Fruit fly (Drosophila melanogaster) whole organism, embryonic: ENCODE measurements around the gene ATP7.

Experiments used
- ATbp ChIP-seq: fragments of 200-800 bp; sonication (Bioruptor generic); optimal IDR thresholded peaks from 2 replicates; lab custom pipeline; 2017; ENCODE audit warnings: missing biosample characterization, mild to moderate bottlenecking, missing genetic modification characterization, missing genetic modification reagents
- CG10147 ChIP-seq: fragments of 200-800 bp; sonication (Bioruptor generic); optimal IDR thresholded peaks from 2 replicates; lab custom pipeline; 2019; ENCODE audit warnings: missing biosample characterization, mild to moderate bottlenecking, missing genetic modification characterization, moderate library complexity
- CG11504 ChIP-seq: fragments of 200-800 bp; sonication (Bioruptor generic); optimal IDR thresholded peaks from 3 replicates; lab custom pipeline; 2019; ENCODE audit warnings: missing biosample characterization, mild to moderate bottlenecking, missing genetic modification characterization, moderate library complexity
- CG12071 ChIP-seq: fragments of 200-800 bp; sonication (Bioruptor generic); optimal IDR thresholded peaks from 3 replicates; lab custom pipeline; 2018; ENCODE audit warnings: missing biosample characterization, mild to moderate bottlenecking, missing genetic modification characterization
- CG12104 ChIP-seq: fragments of 200-800 bp; sonication (Bioruptor generic); optimal IDR thresholded peaks from 3 replicates; lab custom pipeline; 2016; ENCODE audit warnings: missing biosample characterization, missing genetic modification characterization
- CG12391 ChIP-seq: fragments of 200-800 bp; sonication (Bioruptor generic); optimal IDR thresholded peaks from 3 replicates; lab custom pipeline; 2018; ENCODE audit warnings: missing biosample characterization, mild to moderate bottlenecking, missing genetic modification characterization, moderate library complexity
- CG12659 ChIP-seq: fragments of 200-800 bp; sonication (Bioruptor generic); optimal IDR thresholded peaks from 3 replicates; lab custom pipeline; 2017; ENCODE audit warnings: mild to moderate bottlenecking, missing biosample characterization, missing genetic modification reagents, missing genetic modification characterization
- CG17328 ChIP-seq: fragments of 200-800 bp; sonication (Bioruptor generic); IDR thresholded peaks from 2 replicates; pipeline ENCODE4 v1.3.6; 2022; ENCODE audit warnings: missing biosample characterization, missing genetic modification characterization
- CG17359 ChIP-seq: fragments of 200-800 bp; sonication (Bioruptor generic); optimal IDR thresholded peaks from 3 replicates; lab custom pipeline; 2018; ENCODE audit warnings: missing biosample characterization, mild to moderate bottlenecking, missing genetic modification characterization, moderate library complexity
- CG17568 ChIP-seq: fragments of 200-800 bp; sonication (Bioruptor generic); optimal IDR thresholded peaks from 2 replicates; lab custom pipeline; 2018; ENCODE audit warnings: missing biosample characterization, mild to moderate bottlenecking, missing genetic modification characterization, moderate library complexity
- CG32532 ChIP-seq: fragments of 200-800 bp; sonication (Bioruptor generic); IDR thresholded peaks from 2 replicates; pipeline ENCODE4 v1.3.6; 2022; ENCODE audit warnings: missing biosample characterization, missing genetic modification characterization
- CG32772 ChIP-seq: fragments of 200-800 bp; sonication (Bioruptor generic); IDR thresholded peaks from 2 replicates; pipeline ENCODE4 v1.3.6; 2022; ENCODE audit warnings: missing biosample characterization, missing genetic modification characterization
- CG3281 ChIP-seq: fragments of 200-800 bp; sonication (Bioruptor generic); optimal IDR thresholded peaks from 3 replicates; lab custom pipeline; 2017; ENCODE audit warnings: missing biosample characterization, mild to moderate bottlenecking, missing genetic modification characterization
- CG34224 ChIP-seq: fragments of 200-800 bp; sonication (Bioruptor generic); IDR thresholded peaks from 3 replicates; pipeline ENCODE4 v1.3.6; 2022; ENCODE audit warnings: missing biosample characterization, missing genetic modification characterization; ENCODE audit not compliant: partially characterized antibody
- CG3726 ChIP-seq: fragments of 200-800 bp; sonication (Bioruptor generic); IDR thresholded peaks from 3 replicates; pipeline ENCODE4, ENCODE4 v1.3.6; 2022; ENCODE audit warnings: missing biosample characterization, missing genetic modification characterization
- CG6689 ChIP-seq: fragments of 200-800 bp; sonication (Bioruptor generic); IDR thresholded peaks from 2 replicates; pipeline ENCODE4 v1.3.6; 2022; ENCODE audit warnings: missing biosample characterization, missing genetic modification characterization
- CG7839 ChIP-seq: fragments of 200-800 bp; sonication (Bioruptor generic); optimal IDR thresholded peaks from 3 replicates; lab custom pipeline; 2018; ENCODE audit warnings: missing biosample characterization, mild to moderate bottlenecking, missing genetic modification characterization, moderate library complexity
- CG8290 ChIP-seq, 3 experiments: fragments of 200-800 bp; sonication (Bioruptor generic); optimal IDR thresholded peaks; 2 replicates each; lab custom pipeline; 2016 to 2019; ENCODE audit warnings: missing biosample characterization in 3 of 3, missing genetic modification characterization in 3 of 3, mild to moderate bottlenecking in 2 of 3, moderate library complexity in 1 of 3
- CG8359 ChIP-seq: fragments of 200-800 bp; sonication (Bioruptor generic); optimal IDR thresholded peaks from 2 replicates; lab custom pipeline; 2017; ENCODE audit warnings: missing biosample characterization, mild to moderate bottlenecking, missing genetic modification characterization, borderline replicate concordance
- CG9932 ChIP-seq: fragments of 200-800 bp; sonication (Bioruptor generic); IDR thresholded peaks from 2 replicates; pipeline ENCODE4 v1.3.6; 2022; ENCODE audit warnings: missing biosample characterization, missing genetic modification characterization
- Ets97D ChIP-seq: fragments of 200-800 bp; sonication (Bioruptor generic); optimal IDR thresholded peaks from 3 replicates; lab custom pipeline; 2016; ENCODE audit warnings: missing biosample characterization, missing genetic modification characterization
- Fer3 ChIP-seq: fragments of 200-800 bp; sonication (Bioruptor generic); optimal IDR thresholded peaks from 2 replicates; lab custom pipeline; 2018; ENCODE audit warnings: missing biosample characterization, mild to moderate bottlenecking, missing genetic modification characterization, moderate library complexity
- Gug ChIP-seq: fragments of 200-800 bp; sonication (Bioruptor generic); IDR thresholded peaks from 4 replicates; pipeline ENCODE4 v1.3.6; 2022; ENCODE audit warnings: missing biosample characterization, missing genetic modification characterization
- Hr39 ChIP-seq: fragments of >200 bp; optimal IDR thresholded peaks from 2 replicates; lab custom pipeline; 2017
- Hsf ChIP-seq: fragments of 200-800 bp; sonication (Bioruptor generic); optimal IDR thresholded peaks from 3 replicates; lab custom pipeline; 2016; ENCODE audit warnings: missing biosample characterization, missing genetic modification characterization
- Lpt ChIP-seq: fragments of >200 bp; optimal IDR thresholded peaks from 2 replicates; lab custom pipeline; 2018; ENCODE audit warnings: missing biosample characterization, missing genetic modification characterization
- Opbp ChIP-seq: fragments of 200-800 bp; sonication (Bioruptor generic); IDR thresholded peaks from 3 replicates; pipeline ENCODE4 v1.3.6; 2022; ENCODE audit warnings: missing biosample characterization, missing genetic modification characterization; ENCODE audit not compliant: partially characterized antibody
- Trl ChIP-seq, 3 experiments: fragments of >200 bp in 2 of 3; fragments of 200-800 bp in 1 of 3; sonication (Bioruptor generic) in 1 of 3; optimal IDR thresholded peaks; 2 replicates in 1 of 3; 3 replicates in 2 of 3; lab custom pipeline; 2016 to 2017; ENCODE audit warnings: missing biosample characterization in 1 of 3, missing genetic modification characterization in 1 of 3
- YL-1 ChIP-seq: fragments of 200-800 bp; sonication (Bioruptor generic); optimal IDR thresholded peaks from 3 replicates; lab custom pipeline; 2017; ENCODE audit warnings: missing biosample characterization, mild to moderate bottlenecking, missing genetic modification characterization
- abd-A ChIP-seq: fragments of 200-800 bp; sonication (Bioruptor generic); optimal IDR thresholded peaks from 3 replicates; lab custom pipeline; 2019; ENCODE audit warnings: missing biosample characterization, mild to moderate bottlenecking, missing genetic modification characterization, moderate library complexity
- ara ChIP-seq: fragments of 200-800 bp; sonication (Bioruptor generic); IDR thresholded peaks from 2 replicates; pipeline ENCODE4 v1.3.6; 2022; ENCODE audit warnings: missing biosample characterization, missing genetic modification characterization
- croc ChIP-seq: fragments of 200-800 bp; sonication (Bioruptor generic); conservative IDR thresholded peaks from 3 replicates; pipeline ENCODE4 v1.3.6; 2022; ENCODE audit warnings: missing biosample characterization, missing genetic modification characterization
- da ChIP-seq: fragments of 200-800 bp; sonication (Bioruptor generic); optimal IDR thresholded peaks from 2 replicates; lab custom pipeline; 2016; ENCODE audit warnings: missing biosample characterization, missing genetic modification characterization
- ewg ChIP-seq: fragments of 200-800 bp; sonication (Bioruptor generic); optimal IDR thresholded peaks from 3 replicates; lab custom pipeline; 2017; ENCODE audit warnings: mild to moderate bottlenecking, missing biosample characterization, missing genetic modification reagents, missing genetic modification characterization
- fd3F ChIP-seq: fragments of 200-800 bp; sonication (Bioruptor generic); optimal IDR thresholded peaks from 2 replicates; lab custom pipeline; 2018; ENCODE audit warnings: missing biosample characterization, mild to moderate bottlenecking, missing genetic modification characterization, moderate library complexity
- fru ChIP-seq: fragments of >200 bp; optimal IDR thresholded peaks from 2 replicates; lab custom pipeline; 2017
- insv ChIP-seq, 2 experiments: fragments of 200-800 bp; sonication (Bioruptor generic); optimal IDR thresholded peaks; 3 replicates each; lab custom pipeline; 2016 to 2018; ENCODE audit warnings: missing biosample characterization in 2 of 2, missing genetic modification characterization in 2 of 2
- lab ChIP-seq: fragments of 200-800 bp; sonication (Bioruptor generic); optimal IDR thresholded peaks from 3 replicates; lab custom pipeline; 2017; ENCODE audit warnings: missing biosample characterization, missing genetic modification characterization, mild to moderate bottlenecking, moderate library complexity, missing genetic modification reagents
- nerfin-1 ChIP-seq: fragments of 200-800 bp; sonication (Bioruptor generic); optimal IDR thresholded peaks from 3 replicates; lab custom pipeline; 2019; ENCODE audit warnings: missing biosample characterization, mild to moderate bottlenecking, missing genetic modification characterization, moderate library complexity
- nom ChIP-seq: fragments of 200-800 bp; sonication (Bioruptor generic); optimal IDR thresholded peaks from 2 replicates; lab custom pipeline; 2017; ENCODE audit warnings: missing biosample characterization, missing genetic modification characterization, mild to moderate bottlenecking, moderate library complexity, missing genetic modification reagents
- otp ChIP-seq: fragments of 200-800 bp; sonication (Bioruptor generic); IDR thresholded peaks from 3 replicates; pipeline ENCODE4, ENCODE4 v1.3.6; 2022; ENCODE audit warnings: missing biosample characterization, missing genetic modification characterization
- run ChIP-seq: fragments of 200-800 bp; sonication (Bioruptor generic); optimal IDR thresholded peaks from 3 replicates; lab custom pipeline; 2018; ENCODE audit warnings: missing biosample characterization, mild to moderate bottlenecking, missing genetic modification characterization
- scrt ChIP-seq: fragments of 200-800 bp; sonication (Bioruptor generic); optimal IDR thresholded peaks from 2 replicates; lab custom pipeline; 2018; ENCODE audit warnings: missing biosample characterization, mild to moderate bottlenecking, missing genetic modification characterization, moderate library complexity
- sob ChIP-seq: fragments of 200-800 bp; sonication (Bioruptor generic); IDR thresholded peaks from 2 replicates; pipeline ENCODE4 v1.3.6; 2022; ENCODE audit warnings: missing biosample characterization, missing genetic modification characterization
- tap ChIP-seq: fragments of 200-800 bp; optimal IDR thresholded peaks from 3 replicates; lab custom pipeline; 2019; ENCODE audit warnings: missing biosample characterization, mild to moderate bottlenecking, missing genetic modification characterization, moderate library complexity
- tin ChIP-seq: fragments of 200-800 bp; sonication (Bioruptor generic); optimal IDR thresholded peaks from 3 replicates; lab custom pipeline; 2016; ENCODE audit warnings: missing biosample characterization, missing genetic modification characterization
- tna ChIP-seq: fragments of 200-800 bp; sonication (Bioruptor generic); IDR thresholded peaks from 2 replicates; pipeline ENCODE4 v1.3.6; 2022; ENCODE audit warnings: missing biosample characterization, missing genetic modification characterization; ENCODE audit not compliant: partially characterized antibody
- zfh1 ChIP-seq: fragments of 200-800 bp; sonication (Bioruptor generic); IDR thresholded peaks from 3 replicates; pipeline ENCODE4 v1.3.6; 2022; ENCODE audit warnings: missing biosample characterization, missing genetic modification characterization

Gene ATP7

dm6 chrX:11848507-11849264 is 6.1 kb upstream of the ATP7 start (continued):
- TF ChIP-seq scrt (GFP tag; lab: Kevin White, UChicago) = peak; percentile 31
- peak; percentile 50 for TF ChIP-seq tap (tag; lab: Kevin White, UChicago)
- peak; percentile 37 for TF ChIP-seq CG9932
- peak; percentile 14 for TF ChIP-seq ewg
- peak; percentile 76 for TF ChIP-seq CG11504 (tag; lab: Kevin White, UChicago)
- TF ChIP-seq CG8359 = no peak
- TF ChIP-seq da (GFP tag; lab: Kevin White, UChicago) = no peak
- no peak for TF ChIP-seq CG34224
- no peak for TF ChIP-seq Ets97D
- TF ChIP-seq abd-A (tag; lab: Kevin White, UChicago) = peak; percentile 78
- TF ChIP-seq CG6689 = peak; percentile 40
- TF ChIP-seq ara (GFP tag; lab: Robert Waterston, UW) = no peak
- 0 out of 2 replicates have a peak, but pooled peaks have one; percentile 8 for TF ChIP-seq CG32532 (GFP tag; lab: Robert Waterston, UW)
- TF ChIP-seq CG12391 (tag; lab: Kevin White, UChicago) = peak; percentile 49
- peak; percentile 48 for TF ChIP-seq Fer3
- TF ChIP-seq sob (GFP tag; lab: Robert Waterston, UW) = peak; percentile 41; the same call in 1 of the 2 replicates
- TF ChIP-seq nom = no peak
- TF ChIP-seq Hsf = no peak
- no peak for TF ChIP-seq insv (GFP tag; optimal IDR thresholded peaks at IDR 0.05; lab: Kevin White, UChicago)
- no peak for TF ChIP-seq Gug (GFP tag; lab: Robert Waterston, UW)
- peak; percentile 60 for TF ChIP-seq fd3F (GFP tag; lab: Kevin White, UChicago)
- TF ChIP-seq CG3281 (GFP tag; lab: Kevin White, UChicago) = peak; percentile 37
- TF ChIP-seq YL-1 = no peak
- TF ChIP-seq nerfin-1 (tag; lab: Kevin White, UChicago) = peak; percentile 13
- TF ChIP-seq Hr39 = no peak
- 0 out of 3 replicates have a peak, but pooled peaks have one; percentile 20 for TF ChIP-seq otp (GFP tag; lab: Robert Waterston, UW)
- TF ChIP-seq tna (GFP tag; lab: Robert Waterston, UW) = no peak
- peak; percentile 55 for TF ChIP-seq CG7839 (tag; lab: Kevin White, UChicago)
- TF ChIP-seq fru = no peak
- peak; percentile 34 for TF ChIP-seq CG12659 (GFP tag; lab: Kevin White, UChicago)
- TF ChIP-seq ATbp (GFP tag; lab: Kevin White, UChicago) = peak; percentile 45
- peak; percentile 4 for TF ChIP-seq tin (GFP tag; lab: Kevin White, UChicago)
- peak; percentile 71 for TF ChIP-seq CG17359 (tag; lab: Kevin White, UChicago)
- peak; percentile 5 for TF ChIP-seq CG10147
- TF ChIP-seq CG3726 (GFP tag; lab: Robert Waterston, UW) = no peak
- peak; percentile 4 for TF ChIP-seq CG12071
- no peak for TF ChIP-seq zfh1 (GFP tag; lab: Robert Waterston, UW)
- TF ChIP-seq run (tag; lab: Kevin White, UChicago) = peak; percentile 30
- TF ChIP-seq Opbp (GFP tag; lab: Robert Waterston, UW) = no peak
- TF ChIP-seq CG32772 (GFP tag; lab: Robert Waterston, UW) = peak; percentile 35
- TF ChIP-seq Lpt (GFP tag; lab: Kevin White, UChicago) = no peak
- no peak for TF ChIP-seq CG12104 (GFP tag; lab: Kevin White, UChicago)
- TF ChIP-seq CG17328 (GFP tag; lab: Robert Waterston, UW) = peak; percentile 57
- no peak for TF ChIP-seq croc (GFP tag; lab: Robert Waterston, UW)
- peak in 1 of 2 experiments; percentile 11 for TF ChIP-seq Trl (optimal IDR thresholded peaks at IDR 0.05; lab: Kevin White, UChicago)
- no peak for TF ChIP-seq Trl (GFP tag; optimal IDR thresholded peaks at IDR 0.05; lab: Kevin White, UChicago)
- TF ChIP-seq lab = peak; percentile 53
- peak; percentile 0 for TF ChIP-seq CG17568
- no peak for TF ChIP-seq CG8290 (GFP tag; optimal IDR thresholded peaks at IDR 0.05; lab: Kevin White, UChicago)
- TF ChIP-seq CG8290 (tag; optimal IDR thresholded peaks at IDR 0.05; lab: Kevin White, UChicago) = peak in 1 of 2 experiments; percentile 51
